Fruit fly (Drosophila melanogaster): ENCODE measurements around the gene Klp98A.

Klp98A gene

DNA sequence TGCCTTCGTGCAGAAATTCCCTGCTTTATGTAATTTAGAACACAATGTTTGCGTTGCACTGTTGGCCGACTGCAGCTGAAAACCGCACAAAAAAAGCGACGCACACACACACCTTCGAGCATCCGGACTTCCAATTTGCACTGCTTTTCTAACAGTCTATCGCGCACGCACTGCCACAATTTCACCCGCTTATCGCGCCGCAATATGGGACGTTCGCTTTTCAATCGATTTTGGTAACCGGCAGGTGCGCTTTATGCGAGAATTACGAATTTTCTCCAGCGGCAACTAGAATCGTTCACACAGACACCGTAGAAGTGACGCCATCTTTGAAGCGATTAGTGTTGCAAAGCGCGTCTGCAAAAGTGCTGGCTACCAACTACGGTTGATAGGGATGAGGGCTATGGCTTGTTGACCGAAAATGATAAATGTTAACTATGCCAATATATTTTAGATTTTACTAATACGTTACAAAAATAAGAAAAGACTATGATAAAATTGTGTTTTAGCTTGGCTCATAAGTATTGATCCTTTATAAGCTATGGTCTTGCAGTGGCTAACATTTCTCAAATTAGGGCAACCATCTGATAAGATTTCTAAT, 23.0 kb upstream of the Klp98A start, which contains the start of gene wdb (continued):
- peak; percentile 15 for TF ChIP-seq gcm2 (GFP tag; optimal IDR thresholded peaks at IDR 0.05)
- no peak for TF ChIP-seq CG4854 (GFP tag; optimal IDR thresholded peaks at IDR 0.05)
- TF ChIP-seq dysf (GFP tag; IDR thresholded peaks at IDR 0.05), result no peak
- peak; percentile 10 for TF ChIP-seq NK7.1 (GFP tag; optimal IDR thresholded peaks at IDR 0.05)
- TF ChIP-seq unc-4 (GFP tag; IDR thresholded peaks at IDR 0.05; ENCODE audit: partially characterized antibody), result no peak
- TF ChIP-seq CG14441 (GFP tag; IDR thresholded peaks at IDR 0.05), result no peak
- no peak for TF ChIP-seq CG1529 (GFP tag; optimal IDR thresholded peaks at IDR 0.05)
- no peak for TF ChIP-seq sisA (GFP tag; IDR thresholded peaks at IDR 0.05)
- peak; percentile 36 for TF ChIP-seq CG12942 (GFP tag; optimal IDR thresholded peaks at IDR 0.05)
- TF ChIP-seq gfzf (GFP tag; optimal IDR thresholded peaks at IDR 0.05), result peak; percentile 4
- no peak for TF ChIP-seq E2f1 (GFP tag; IDR thresholded peaks at IDR 0.05)
- TF ChIP-seq CG2875 (GFP tag; optimal IDR thresholded peaks at IDR 0.05), result no peak
- TF ChIP-seq Dek (tag; optimal IDR thresholded peaks at IDR 0.05), result peak; percentile 41
- TF ChIP-seq en (GFP tag; optimal IDR thresholded peaks at IDR 0.05), result peak; percentile 4
- no peak for TF ChIP-seq CG11560 (tag; IDR thresholded peaks at IDR 0.05)
- TF ChIP-seq CG18476 (GFP tag; optimal IDR thresholded peaks at IDR 0.05), result peak; percentile 42
- TF ChIP-seq fd3F (GFP tag; optimal IDR thresholded peaks at IDR 0.05), result no peak
- no peak for TF ChIP-seq inv (GFP tag; IDR thresholded peaks at IDR 0.05; ENCODE audit: partially characterized antibody)
- no peak for TF ChIP-seq psq (GFP tag; optimal IDR thresholded peaks at IDR 0.05)
- no peak for TF ChIP-seq CG10431 (GFP tag; optimal IDR thresholded peaks at IDR 0.05)
- peak; percentile 76 for TF ChIP-seq CG17802 (tag; optimal IDR thresholded peaks at IDR 0.05)
- TF ChIP-seq CG11696 (GFP tag; IDR thresholded peaks at IDR 0.05), result no peak
- TF ChIP-seq crol (GFP tag; IDR thresholded peaks at IDR 0.05), result no peak
- no peak for TF ChIP-seq ci (GFP tag; IDR thresholded peaks at IDR 0.05)
- no peak for TF ChIP-seq Hand (GFP tag; optimal IDR thresholded peaks at IDR 0.05)
- no peak for TF ChIP-seq CG32767 (GFP tag; IDR thresholded peaks at IDR 0.05)
- no peak for TF ChIP-seq otp (GFP tag; IDR thresholded peaks at IDR 0.05)
- TF ChIP-seq CG17568 (GFP tag; optimal IDR thresholded peaks at IDR 0.05), result no peak
- TF ChIP-seq CG8924 (tag; optimal IDR thresholded peaks at IDR 0.05), result no peak
- no peak for TF ChIP-seq row (GFP tag; IDR thresholded peaks at IDR 0.05)
- no peak for TF ChIP-seq CG17612 (GFP tag; IDR thresholded peaks at IDR 0.05)
- TF ChIP-seq sob (GFP tag; IDR thresholded peaks at IDR 0.05), result no peak
- TF ChIP-seq Nf-YB (GFP tag; optimal IDR thresholded peaks at IDR 0.05), result no peak
- TF ChIP-seq CG4820 (GFP tag; optimal IDR thresholded peaks at IDR 0.05), result peak; percentile 28
- no peak for TF ChIP-seq CG10321 (GFP tag; IDR thresholded peaks at IDR 0.05)
- no peak for TF ChIP-seq BEAF-32 (GFP tag; optimal IDR thresholded peaks at IDR 0.05)
- no peak for TF ChIP-seq gem (tag; optimal IDR thresholded peaks at IDR 0.05)
- TF ChIP-seq yki (optimal IDR thresholded peaks at IDR 0.05), result no peak
- TF ChIP-seq her (GFP tag; optimal IDR thresholded peaks at IDR 0.05), result no peak
- TF ChIP-seq HmgD (GFP tag; optimal IDR thresholded peaks at IDR 0.05), result no peak
- no peak for TF ChIP-seq pros (GFP tag; optimal IDR thresholded peaks at IDR 0.05)
- no peak for TF ChIP-seq run (tag; optimal IDR thresholded peaks at IDR 0.05)
- peak; percentile 10 for TF ChIP-seq CG18599 (GFP tag; optimal IDR thresholded peaks at IDR 0.05)
- TF ChIP-seq CG16863 (GFP tag; optimal IDR thresholded peaks at IDR 0.05), result peak; percentile 31
- TF ChIP-seq scrt (GFP tag; optimal IDR thresholded peaks at IDR 0.05), result no peak
- TF ChIP-seq ara (GFP tag; IDR thresholded peaks at IDR 0.05), result no peak
- TF ChIP-seq onecut (GFP tag; IDR thresholded peaks at IDR 0.05), result no peak
- no peak for TF ChIP-seq Lim3 (GFP tag; IDR thresholded peaks at IDR 0.05)
- no peak for TF ChIP-seq vnd (GFP tag; IDR thresholded peaks at IDR 0.05; ENCODE audit: partially characterized antibody)
- TF ChIP-seq Oaz (GFP tag; IDR thresholded peaks at IDR 0.05), result no peak
- no peak for TF ChIP-seq CG3995 (GFP tag; optimal IDR thresholded peaks at IDR 0.05)
- TF ChIP-seq Sin3A (optimal IDR thresholded peaks at IDR 0.05), result peak; percentile 32
